Fruit fly (Drosophila melanogaster): ENCODE data around the gene CG14395.

dm6 chr3R:12627691-12628148, 34.9 kb upstream of the CG14395 start, which contains the start of the genes Vha55 and Snx3:
- no peak for TF ChIP-seq GATAd (GFP tag; optimal IDR thresholded peaks at IDR 0.05)
- TF ChIP-seq usp (GFP tag; optimal IDR thresholded peaks at IDR 0.05) = no peak
- peak; percentile 73 for TF ChIP-seq HLH106 (tag; optimal IDR thresholded peaks at IDR 0.05)
- TF ChIP-seq Abd-B (GFP tag; optimal IDR thresholded peaks at IDR 0.05) = no peak
- TF ChIP-seq psq (GFP tag; optimal IDR thresholded peaks at IDR 0.05) = no peak
- no peak for TF ChIP-seq Rel (GFP tag; optimal IDR thresholded peaks at IDR 0.05)
- TF ChIP-seq Rel (tag; optimal IDR thresholded peaks at IDR 0.05) = peak; percentile 66

All from whole organism, wandering third instar larva.